Fruit fly (Drosophila melanogaster): ENCODE measurements around the gene CG8004.

DNA sequence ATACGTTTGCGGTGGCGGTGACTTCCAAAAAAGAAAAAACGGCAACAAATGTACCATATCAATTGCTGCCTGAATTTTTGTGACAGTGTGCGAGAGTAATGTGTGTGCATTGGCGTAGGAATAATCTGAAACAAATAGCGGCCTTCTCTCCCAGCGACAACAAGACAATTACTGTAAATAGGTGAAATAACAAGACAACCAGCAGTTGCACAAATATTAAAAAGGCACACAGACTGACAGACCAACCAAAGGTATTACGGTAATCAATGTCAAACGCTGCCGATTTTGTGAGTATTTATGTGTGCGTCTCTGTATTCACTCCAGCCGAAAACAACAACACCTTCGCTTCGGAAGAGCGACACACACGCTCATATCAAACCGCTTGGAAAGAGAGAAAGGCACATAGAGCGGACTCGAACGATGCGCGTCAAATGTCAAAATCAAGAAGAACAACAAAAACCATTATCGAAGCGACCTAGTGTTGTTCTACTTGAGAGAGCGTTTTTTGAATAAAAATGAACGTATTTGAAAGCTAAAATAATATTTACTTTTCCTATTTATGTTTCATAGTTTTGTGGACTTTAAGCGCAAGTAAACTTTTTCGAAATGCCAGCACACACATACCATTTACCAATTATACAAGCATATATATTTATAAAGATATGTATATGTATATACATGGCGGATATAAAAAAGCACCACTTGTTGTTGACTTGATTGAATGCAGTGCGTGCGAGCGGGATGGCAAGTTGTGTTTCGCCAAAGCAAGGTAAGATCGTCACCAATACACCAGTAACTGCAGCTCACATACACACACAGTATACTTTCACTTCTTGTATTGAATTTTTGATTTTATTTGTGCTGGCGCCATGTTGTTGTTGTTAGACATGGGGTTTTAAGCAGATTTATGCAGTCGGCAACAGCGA, 21.3 kb downstream of the CG8004 start:
- TF ChIP-seq klu (GFP tag; IDR thresholded peaks at IDR 0.05) (no peak), sens (GFP tag) (peak; percentile 95), btn (GFP tag; optimal IDR thresholded peaks at IDR 0.05) (peak; percentile 72), h (optimal IDR thresholded peaks at IDR 0.05) (no peak), Fer2 (tag; optimal IDR thresholded peaks at IDR 0.05) (peak; percentile 31), Atf6 (GFP tag; IDR thresholded peaks at IDR 0.05) (peak; percentile 67), Scr (GFP tag; IDR thresholded peaks at IDR 0.05; ENCODE audit: partially characterized antibody) (0 out of 2 replicates have a peak, but pooled peaks have one; percentile 15), lilli (GFP tag; optimal IDR thresholded peaks at IDR 0.05) (peak; percentile 24), Six4 (GFP tag; optimal IDR thresholded peaks at IDR 0.05) (peak; percentile 16), CG4707 (GFP tag; optimal IDR thresholded peaks at IDR 0.05) (peak; percentile 67), ssp (GFP tag; IDR thresholded peaks at IDR 0.05) (no peak), insv (GFP tag; optimal IDR thresholded peaks at IDR 0.05) (peak in 1 of 2 experiments; percentile 43), CG10267 (tag; optimal IDR thresholded peaks at IDR 0.05) (no peak)
